Worm (Caenorhabditis elegans): ENCODE measurements around the gene cpl-1.

The cpl-1 gene

ce11 chrV:16594514-16594913, 632 bp downstream of the cpl-1 start:
- TF ChIP-seq ama-1 (optimal IDR thresholded peaks at IDR 0.05) (no peak), aly-1 (tag; optimal IDR thresholded peaks at IDR 0.05) (no peak), ceh-13 (GFP tag; optimal IDR thresholded peaks at IDR 0.05) (no peak), flt-1 (GFP tag; IDR thresholded peaks at IDR 0.05) (no peak), tbx-37 (GFP tag; conservative IDR thresholded peaks at IDR 0.05) (no peak)

ce11 chrV:16593792-16594059, 1.4 kb downstream of the cpl-1 start:
- TF ChIP-seq hmbx-1 (tag; optimal IDR thresholded peaks at IDR 0.05) = no peak
- no peak for TF ChIP-seq tra-4 (tag; optimal IDR thresholded peaks at IDR 0.05)
- no peak for TF ChIP-seq tbx-11 (GFP tag; IDR thresholded peaks at IDR 0.05)
- no peak for TF ChIP-seq flt-1 (GFP tag; IDR thresholded peaks at IDR 0.05)
- no peak for TF ChIP-seq F13C5.2 (tag; optimal IDR thresholded peaks at IDR 0.05)
- no peak for TF ChIP-seq hnd-1 (tag; optimal IDR thresholded peaks at IDR 0.05)

ce11 chrV:16592947-16593791, 2.0 kb downstream of the cpl-1 start:
- TF ChIP-seq tbx-37 (GFP tag; conservative IDR thresholded peaks at IDR 0.05) (no peak), F13C5.2 (tag; optimal IDR thresholded peaks at IDR 0.05) (no peak), hnd-1 (tag; optimal IDR thresholded peaks at IDR 0.05) (no peak), ceh-36 (tag; optimal IDR thresholded peaks at IDR 0.05) (peak; percentile 88), tra-4 (tag; optimal IDR thresholded peaks at IDR 0.05) (no peak), ama-1 (optimal IDR thresholded peaks at IDR 0.05) (no peak), sea-1 (GFP tag; conservative IDR thresholded peaks at IDR 0.05) (no peak)

ce11 chrV:16591992-16592798, 3.0 kb downstream of the cpl-1 start, which contains the start of gene srh-269:
TSS of gene srh-269 (minus strand) at chrV:16592042.
- peak; percentile 67 for TF ChIP-seq hmg-4 (GFP tag; optimal IDR thresholded peaks at IDR 0.05)
- peak; percentile 8 for TF ChIP-seq hmbx-1 (tag; optimal IDR thresholded peaks at IDR 0.05)
- TF ChIP-seq ceh-13 (GFP tag; optimal IDR thresholded peaks at IDR 0.05) = peak; percentile 11
- peak; percentile 59; the same call in 1 of the 2 replicates for TF ChIP-seq sea-1 (GFP tag; conservative IDR thresholded peaks at IDR 0.05)
- no peak for TF ChIP-seq ama-1 (optimal IDR thresholded peaks at IDR 0.05)
- peak; percentile 38 for TF ChIP-seq ceh-36 (tag; optimal IDR thresholded peaks at IDR 0.05)
- peak; percentile 61 for TF ChIP-seq aly-1 (tag; optimal IDR thresholded peaks at IDR 0.05)
- peak; percentile 80 for TF ChIP-seq pes-1 (GFP tag; IDR thresholded peaks at IDR 0.05)
- TF ChIP-seq tbx-11 (GFP tag; IDR thresholded peaks at IDR 0.05) = peak; percentile 65
- peak; percentile 56 for TF ChIP-seq B0310.2 (tag; optimal IDR thresholded peaks at IDR 0.05)
- peak; percentile 79 for TF ChIP-seq scrt-1 (GFP tag; IDR thresholded peaks at IDR 0.05)
- peak; percentile 45 for TF ChIP-seq ets-7 (tag; optimal IDR thresholded peaks at IDR 0.05)
- TF ChIP-seq flt-1 (GFP tag; IDR thresholded peaks at IDR 0.05) = peak; percentile 76
- TF ChIP-seq hnd-1 (tag; optimal IDR thresholded peaks at IDR 0.05) = peak; percentile 31
- TF ChIP-seq tbx-37 (GFP tag; conservative IDR thresholded peaks at IDR 0.05) = 0 out of 2 replicates have a peak, but pooled peaks have one; percentile 43
- peak; percentile 41 for TF ChIP-seq tra-4 (tag; optimal IDR thresholded peaks at IDR 0.05)
- TF ChIP-seq F13C5.2 (tag; optimal IDR thresholded peaks at IDR 0.05) = peak; percentile 71

ce11 chrV:16589488-16589887, 5.7 kb downstream of the cpl-1 start:
- TF ChIP-seq ceh-36 (tag; optimal IDR thresholded peaks at IDR 0.05) (no peak), pes-1 (GFP tag; IDR thresholded peaks at IDR 0.05) (no peak), ceh-13 (GFP tag; optimal IDR thresholded peaks at IDR 0.05) (no peak), hnd-1 (tag; optimal IDR thresholded peaks at IDR 0.05) (no peak), aly-1 (tag; optimal IDR thresholded peaks at IDR 0.05) (no peak), tra-4 (tag; optimal IDR thresholded peaks at IDR 0.05) (no peak), B0310.2 (tag; optimal IDR thresholded peaks at IDR 0.05) (no peak), hmbx-1 (tag; optimal IDR thresholded peaks at IDR 0.05) (no peak), ets-7 (tag; optimal IDR thresholded peaks at IDR 0.05) (no peak), sea-1 (GFP tag; conservative IDR thresholded peaks at IDR 0.05) (no peak)

- TF ChIP-seq tra-4 (tag; optimal IDR thresholded peaks at IDR 0.05) (no peak), ceh-36 (tag; optimal IDR thresholded peaks at IDR 0.05) (no peak), flt-1 (GFP tag; IDR thresholded peaks at IDR 0.05) (no peak)
Observed at ce11 chrV:16588428-16588827, 6.7 kb downstream of the cpl-1 start, which contains the start of gene srw-73. TSS of gene srw-73 (minus strand) at chrV:16588528.

ce11 chrV:16582973-16583372, 12.2 kb downstream of the cpl-1 start, which contains the start of gene str-150:
TSS of gene str-150 (plus strand) at chrV:16583273.
- TF ChIP-seq sea-1 (GFP tag; conservative IDR thresholded peaks at IDR 0.05) (no peak), ceh-13 (GFP tag; optimal IDR thresholded peaks at IDR 0.05) (no peak), aly-1 (tag; optimal IDR thresholded peaks at IDR 0.05) (no peak), tbx-11 (GFP tag; IDR thresholded peaks at IDR 0.05) (no peak), ama-1 (optimal IDR thresholded peaks at IDR 0.05) (no peak), tbx-37 (GFP tag; conservative IDR thresholded peaks at IDR 0.05) (no peak), F13C5.2 (tag; optimal IDR thresholded peaks at IDR 0.05) (no peak), flt-1 (GFP tag; IDR thresholded peaks at IDR 0.05) (no peak), hmbx-1 (tag; optimal IDR thresholded peaks at IDR 0.05) (no peak), ets-7 (tag; optimal IDR thresholded peaks at IDR 0.05) (no peak), pes-1 (GFP tag; IDR thresholded peaks at IDR 0.05) (no peak), tra-4 (tag; optimal IDR thresholded peaks at IDR 0.05) (no peak)

Data from whole organism, early embryonic.